Fruit fly (Drosophila melanogaster) whole organism, prepupa: Measurements from ENCODE around the gene CG14314.
A peak's percentile ranks its signal among the peaks of the same experiment; 100 is the strongest.

ENCODE experiments used
- Ets96B ChIP-seq: fragments of 200-800 bp; optimal IDR thresholded peaks from 2 replicates; lab custom pipeline; 2019; ENCODE audit warnings: missing biosample characterization, mild to moderate bottlenecking, missing genetic modification characterization, moderate library complexity
- Hr39 ChIP-seq: fragments of 200-800 bp; sonication (Bioruptor generic); optimal IDR thresholded peaks from 2 replicates; lab custom pipeline; 2016; ENCODE audit warnings: missing biosample characterization, missing genetic modification characterization
- dsx ChIP-seq: fragments of 200-800 bp; optimal IDR thresholded peaks from 3 replicates; lab custom pipeline; 2019; ENCODE audit warnings: missing biosample characterization, mild to moderate bottlenecking, missing genetic modification characterization, moderate library complexity; ENCODE audit not compliant: poor library complexity, severe bottlenecking
- spab ChIP-seq: fragments of 200-800 bp; sonication (Bioruptor generic); optimal IDR thresholded peaks from 2 replicates; lab custom pipeline; 2017; ENCODE audit warnings: missing biosample characterization, mild to moderate bottlenecking, missing genetic modification characterization, missing genetic modification reagents

DNA sequence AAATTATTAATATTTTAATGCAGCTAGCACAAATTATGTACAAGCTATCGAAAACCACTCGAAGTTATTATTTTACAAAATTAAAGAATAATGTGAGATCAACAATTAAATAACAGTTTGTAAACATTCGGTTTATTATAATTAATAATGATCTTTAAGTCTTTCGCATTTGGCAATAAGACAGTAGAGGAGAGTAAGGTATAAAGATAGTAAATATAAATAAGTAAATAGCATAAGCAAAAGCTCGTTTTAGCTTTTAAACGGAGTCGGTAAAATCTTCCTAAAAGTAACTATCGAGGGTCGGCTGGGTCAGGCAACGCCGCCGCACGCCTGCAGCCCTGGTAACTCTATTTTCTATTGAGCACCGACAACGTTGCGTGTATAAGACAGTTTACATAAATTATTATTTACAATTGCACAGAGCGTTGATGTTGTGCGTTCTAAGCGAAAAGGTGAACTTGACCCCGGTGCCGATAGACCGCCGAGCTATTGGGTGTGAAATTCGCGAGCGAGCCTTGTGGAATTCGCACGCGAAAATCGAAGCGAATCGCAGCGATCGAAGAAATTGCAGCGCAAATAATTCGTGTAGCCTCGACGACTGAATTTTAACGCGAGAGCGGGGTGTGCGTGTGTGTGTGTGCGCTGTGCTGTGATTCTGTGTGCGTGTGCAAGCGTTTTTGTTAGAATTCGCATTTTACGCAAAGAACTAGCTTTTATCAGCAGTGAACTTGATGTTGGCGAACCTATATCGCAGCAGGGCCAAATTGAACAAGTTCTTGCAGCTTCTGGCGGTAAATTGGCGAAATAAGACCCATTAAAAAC, 48.3 kb upstream of the CG14314 start, which contains the start of gene wrd:
- TF ChIP-seq dsx (GFP tag; lab: Kevin White, UChicago) (no peak), Hr39 (GFP tag; lab: Kevin White, UChicago) (peak; percentile 28), Ets96B (tag; lab: Kevin White, UChicago) (no peak), spab (GFP tag; lab: Kevin White, UChicago) (no peak)
